Fruit fly (Drosophila melanogaster) whole organism, pupa: ENCODE results near the gene CG10053.

Source experiments
- CG10348 ChIP-seq: fragments of 200-800 bp; sonication (Bioruptor generic); IDR thresholded peaks from 2 replicates; pipeline ENCODE4 v1.3.6; 2022; ENCODE audit warnings: missing biosample characterization, missing genetic modification characterization
- CG13204 ChIP-seq: fragments of 200-800 bp; sonication (Bioruptor generic); optimal IDR thresholded peaks from 2 replicates; lab custom pipeline; 2018; ENCODE audit warnings: missing biosample characterization, mild to moderate bottlenecking, missing genetic modification characterization, moderate library complexity
- CG17806 ChIP-seq: fragments of 200-800 bp; sonication (Bioruptor generic); optimal IDR thresholded peaks from 2 replicates; lab custom pipeline; 2018; ENCODE audit warnings: missing biosample characterization, mild to moderate bottlenecking, missing genetic modification characterization, moderate library complexity
- CG32121 ChIP-seq: fragments of 200-800 bp; sonication (Bioruptor generic); IDR thresholded peaks from 2 replicates; pipeline ENCODE4 v1.3.6; 2022; ENCODE audit warnings: missing biosample characterization, missing genetic modification characterization
- CG34367 ChIP-seq: fragments of 200-800 bp; sonication (Bioruptor generic); optimal IDR thresholded peaks from 2 replicates; lab custom pipeline; 2018; ENCODE audit warnings: missing biosample characterization, mild to moderate bottlenecking, missing genetic modification characterization
- D1 ChIP-seq: fragments of 200-800 bp; sonication (Bioruptor generic); optimal IDR thresholded peaks from 2 replicates; lab custom pipeline; 2018; ENCODE audit warnings: missing biosample characterization, mild to moderate bottlenecking, missing genetic modification characterization, moderate library complexity
- EcR ChIP-seq: fragments of 200-800 bp; sonication (Bioruptor generic); optimal IDR thresholded peaks from 3 replicates; lab custom pipeline; 2019; ENCODE audit warnings: missing biosample characterization, missing genetic modification characterization, mild to moderate bottlenecking, moderate library complexity, missing genetic modification reagents
- Snoo ChIP-seq: fragments of 200-800 bp; sonication (Bioruptor generic); optimal IDR thresholded peaks from 3 replicates; lab custom pipeline; 2017; ENCODE audit warnings: missing biosample characterization, mild to moderate bottlenecking, missing genetic modification characterization, inconsistent platforms
- gl ChIP-seq: fragments of 200-800 bp; sonication (Bioruptor generic); optimal IDR thresholded peaks from 2 replicates; lab custom pipeline; 2018; ENCODE audit warnings: missing biosample characterization, mild to moderate bottlenecking, missing genetic modification characterization
- rn ChIP-seq: fragments of 200-800 bp; sonication (Bioruptor generic); IDR thresholded peaks from 2 replicates; pipeline ENCODE4 v1.3.6; 2022; ENCODE audit warnings: missing biosample characterization, missing genetic modification characterization

DNA sequence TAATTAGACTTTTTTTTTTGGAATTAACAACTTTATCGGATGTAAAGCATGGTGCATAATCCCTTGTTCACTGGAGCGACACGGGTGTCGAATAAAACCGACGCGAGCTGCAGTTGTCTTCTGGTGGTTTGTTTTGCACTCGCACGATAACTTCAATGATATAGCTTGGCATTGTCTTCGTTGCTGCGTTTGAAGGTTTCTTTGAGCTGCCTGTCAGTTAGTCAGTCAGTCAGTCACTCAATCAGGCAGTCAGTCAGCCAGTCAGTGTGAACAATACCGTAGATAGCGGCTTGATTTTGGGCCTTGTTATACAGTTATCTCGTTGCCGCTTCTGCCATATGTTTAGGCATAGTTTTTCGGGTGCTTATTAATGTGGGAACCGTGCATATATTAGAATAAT lies 12.7 kb downstream of the CG10053 start:
- no peak for TF ChIP-seq EcR (GFP tag; lab: Kevin White, UChicago)
- no peak for TF ChIP-seq CG17806 (tag; lab: Kevin White, UChicago)
- no peak for TF ChIP-seq CG32121 (GFP tag; lab: Robert Waterston, UW)
- no peak for TF ChIP-seq CG13204
- TF ChIP-seq CG10348 (GFP tag; lab: Robert Waterston, UW) = no peak
- no peak for TF ChIP-seq D1
- no peak for TF ChIP-seq Snoo (tag; lab: Kevin White, UChicago)
- TF ChIP-seq rn (GFP tag; lab: Robert Waterston, UW) = no peak
- TF ChIP-seq gl (tag; lab: Kevin White, UChicago) = no peak
- no peak for TF ChIP-seq CG34367 (tag; lab: Kevin White, UChicago)
